Worm (Caenorhabditis elegans) whole organism, late embryonic: Measurements from ENCODE around the gene C01G6.9.

Experiments
- C38D4.7 ChIP-seq: fragments of 200-800 bp; sonication (Bioruptor generic); optimal IDR thresholded peaks from 2 replicates; lab custom pipeline; 2018; ENCODE audit warnings: mild to moderate bottlenecking, missing genetic modification characterization, moderate library complexity, missing compliant biosample characterization
- F13H6.1 ChIP-seq: sonication (generic microtip); optimal IDR thresholded peaks from 2 replicates; lab custom pipeline; 2016; ENCODE audit warnings: missing genetic modification characterization, missing compliant biosample characterization
- K09A11.1 ChIP-seq: sonication (generic microtip); optimal IDR thresholded peaks from 2 replicates; lab custom pipeline; 2017; ENCODE audit warnings: antibody characterized with exemption, mild to moderate bottlenecking, missing genetic modification characterization, missing compliant biosample characterization; ENCODE audit not compliant: insufficient read depth
- T23F11.4 ChIP-seq: fragments of 200-800 bp; sonication (Bioruptor generic); optimal IDR thresholded peaks from 2 replicates; lab custom pipeline; 2018; ENCODE audit warnings: mild to moderate bottlenecking, missing genetic modification characterization, missing compliant biosample characterization
- ahr-1 ChIP-seq: sonication (generic microtip); optimal IDR thresholded peaks from 2 replicates; lab custom pipeline; 2016; ENCODE audit warnings: missing genetic modification characterization, missing compliant biosample characterization
- ama-1 ChIP-seq: fragments of 150-350 bp; optimal IDR thresholded peaks from 2 replicates; lab custom pipeline; 2014
- ceh-18 ChIP-seq: sonication (generic microtip); optimal IDR thresholded peaks from 2 replicates; lab custom pipeline; 2016; ENCODE audit warnings: missing genetic modification characterization, missing compliant biosample characterization
- ceh-19 ChIP-seq: fragments of 200-800 bp; sonication (Bioruptor generic); optimal IDR thresholded peaks from 2 replicates; lab custom pipeline; 2018; ENCODE audit warnings: mild to moderate bottlenecking, missing genetic modification characterization, missing compliant biosample characterization
- ceh-2 ChIP-seq: sonication (generic microtip); optimal IDR thresholded peaks from 2 replicates; lab custom pipeline; 2016; ENCODE audit warnings: missing genotype, missing genetic modification characterization, missing compliant biosample characterization
- ceh-22 ChIP-seq: sonication (generic microtip); optimal IDR thresholded peaks from 2 replicates; lab custom pipeline; 2017; ENCODE audit warnings: missing biosample characterization, missing genetic modification characterization
- ceh-24 ChIP-seq: sonication (generic microtip); optimal IDR thresholded peaks from 2 replicates; lab custom pipeline; 2016; ENCODE audit warnings: mild to moderate bottlenecking, missing genetic modification characterization, missing compliant biosample characterization
- ceh-30 ChIP-seq: fragments of 150-350 bp; optimal IDR thresholded peaks from 2 replicates; lab custom pipeline; 2014; ENCODE audit warnings: missing biosample characterization, missing genetic modification characterization
- ceh-34 ChIP-seq: sonication (generic microtip); optimal IDR thresholded peaks from 2 replicates; lab custom pipeline; 2016; ENCODE audit warnings: mild to moderate bottlenecking, missing genetic modification characterization, missing compliant biosample characterization
- ceh-45 ChIP-seq: fragments of 200-800 bp; sonication (Bioruptor generic); IDR thresholded peaks from 2 replicates; pipeline ENCODE4 v1.3.6; 2022; ENCODE audit warnings: missing genetic modification reagents, missing genetic modification characterization, missing compliant biosample characterization
- dmd-4 ChIP-seq: sonication (generic microtip); optimal IDR thresholded peaks from 2 replicates; lab custom pipeline; 2016; ENCODE audit warnings: borderline replicate concordance, missing genetic modification characterization, missing compliant biosample characterization
- dve-1 ChIP-seq: sonication (generic microtip); optimal IDR thresholded peaks from 2 replicates; lab custom pipeline; 2017; ENCODE audit warnings: antibody characterized with exemption, mild to moderate bottlenecking, missing genetic modification characterization, missing compliant biosample characterization
- elt-4 ChIP-seq: sonication (generic microtip); optimal IDR thresholded peaks from 2 replicates; lab custom pipeline; 2016; ENCODE audit warnings: missing genetic modification characterization, missing compliant biosample characterization
- ets-4 ChIP-seq: sonication (generic microtip); optimal IDR thresholded peaks from 2 replicates; lab custom pipeline; 2016; ENCODE audit warnings: missing genetic modification characterization, missing compliant biosample characterization
- eyg-1 ChIP-seq: sonication (generic microtip); optimal IDR thresholded peaks from 2 replicates; lab custom pipeline; 2016; ENCODE audit warnings: missing genotype, missing genetic modification characterization, missing compliant biosample characterization
- fkh-10 ChIP-seq: fragments of 150-350 bp; optimal IDR thresholded peaks from 2 replicates; lab custom pipeline; 2014; ENCODE audit warnings: missing biosample characterization, missing genetic modification reagents, missing genetic modification characterization
- fkh-6 ChIP-seq: sonication (generic microtip); optimal IDR thresholded peaks from 2 replicates; lab custom pipeline; 2016; ENCODE audit warnings: missing genetic modification characterization, missing compliant biosample characterization
- gmeb-2 ChIP-seq: sonication (generic microtip); optimal IDR thresholded peaks from 2 replicates; lab custom pipeline; 2016; ENCODE audit warnings: missing genetic modification characterization, inconsistent platforms, missing compliant biosample characterization
- hlh-15 ChIP-seq: sonication (generic microtip); optimal IDR thresholded peaks from 2 replicates; lab custom pipeline; 2016; ENCODE audit warnings: missing genetic modification characterization, missing compliant biosample characterization
- hlh-30 ChIP-seq: sonication (generic microtip); optimal IDR thresholded peaks from 2 replicates; lab custom pipeline; 2017; ENCODE audit warnings: antibody characterized with exemption, missing genetic modification characterization, missing compliant biosample characterization; ENCODE audit not compliant: insufficient read depth
- lin-11 ChIP-seq: fragments of 200-800 bp; sonication (Bioruptor generic); optimal IDR thresholded peaks from 2 replicates; lab custom pipeline; 2018; ENCODE audit warnings: mild to moderate bottlenecking, missing genetic modification characterization, missing compliant biosample characterization
- madf-2 ChIP-seq: sonication (generic microtip); optimal IDR thresholded peaks from 2 replicates; lab custom pipeline; 2017; ENCODE audit warnings: missing genetic modification characterization, missing compliant biosample characterization
- nfya-1 ChIP-seq: sonication (generic microtip); optimal IDR thresholded peaks from 2 replicates; lab custom pipeline; 2017; ENCODE audit warnings: missing genetic modification characterization, mild to moderate bottlenecking, missing compliant biosample characterization, antibody characterized with exemption, moderate library complexity
- nhr-11 ChIP-seq: fragments of 150-350 bp; optimal IDR thresholded peaks from 2 replicates; lab custom pipeline; 2014; ENCODE audit warnings: missing biosample characterization, missing genetic modification characterization
- pag-3 ChIP-seq: sonication (generic microtip); optimal IDR thresholded peaks from 2 replicates; lab custom pipeline; 2016; ENCODE audit warnings: missing compliant biosample characterization, missing genetic modification characterization, borderline replicate concordance
- pros-1 ChIP-seq: fragments of 150-350 bp; optimal IDR thresholded peaks from 2 replicates; lab custom pipeline; 2014; ENCODE audit warnings: missing biosample characterization, missing genetic modification reagents, missing genetic modification characterization
- sox-2 ChIP-seq: fragments of 200-800 bp; sonication (Bioruptor generic); IDR thresholded peaks from 2 replicates; pipeline ENCODE4 v1.3.6; 2022; ENCODE audit warnings: missing genetic modification reagents, missing genetic modification characterization, missing compliant biosample characterization
- syd-9 ChIP-seq: sonication (generic microtip); optimal IDR thresholded peaks from 2 replicates; lab custom pipeline; 2016; ENCODE audit warnings: mild to moderate bottlenecking, missing genetic modification characterization, moderate library complexity, missing compliant biosample characterization
- tbx-2 ChIP-seq: sonication (generic microtip); optimal IDR thresholded peaks from 2 replicates; lab custom pipeline; 2016; ENCODE audit warnings: missing genetic modification characterization, missing compliant biosample characterization
- tbx-7 ChIP-seq: sonication (generic microtip); optimal IDR thresholded peaks from 2 replicates; lab custom pipeline; 2016; ENCODE audit warnings: missing genotype, missing genetic modification characterization, missing compliant biosample characterization
- unc-3 ChIP-seq, 2 experiments: fragments of 200-800 bp in 1 of 2; sonication (Bioruptor generic) in 1 of 2; sonication (generic microtip) in 1 of 2; conservative IDR thresholded peaks in 1 of 2; optimal IDR thresholded peaks in 1 of 2; 2 replicates each; pipeline versions ENCODE4 v1.3.6 to Lab custom; 2016 to 2022; ENCODE audit warnings: missing compliant biosample characterization in 2 of 2, missing genetic modification characterization in 2 of 2, missing genetic modification reagents in 1 of 2
- unc-42 ChIP-seq: sonication (generic microtip); optimal IDR thresholded peaks from 2 replicates; lab custom pipeline; 2016; ENCODE audit warnings: missing genotype, missing genetic modification characterization, missing compliant biosample characterization
- zip-5 ChIP-seq: sonication (generic microtip); optimal IDR thresholded peaks from 2 replicates; lab custom pipeline; 2016; ENCODE audit warnings: missing genetic modification characterization, missing compliant biosample characterization

C01G6.9 gene

DNA sequence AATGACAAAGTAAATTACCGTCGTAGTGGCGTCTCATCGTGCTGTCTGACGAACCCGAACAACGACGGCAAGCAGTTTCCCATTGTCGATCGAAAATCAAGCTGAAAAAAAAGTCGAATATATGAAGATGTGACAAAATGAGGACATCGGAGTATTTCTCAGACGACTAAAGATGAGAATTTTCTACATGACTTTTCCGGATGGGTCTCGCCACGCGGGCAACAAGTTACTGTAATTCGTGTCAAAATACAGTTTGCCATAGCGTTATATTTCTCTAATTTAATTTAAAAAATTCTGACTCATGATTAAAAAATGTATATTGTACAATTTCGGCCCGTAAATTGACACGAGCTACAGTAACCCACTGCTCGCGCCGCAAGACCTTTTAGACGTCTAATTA lies 22.7 kb downstream of the C01G6.9 start, which contains the start of gene C01G6.4:
Gene C01G6.4, minus strand, starts transcription at position 101 of the 400 bp plus-strand sequence.
- no peak for TF ChIP-seq C38D4.7
- no peak for TF ChIP-seq dve-1 (tag; lab: Kevin White, UChicago)
- TF ChIP-seq ceh-24 (tag; lab: Kevin White, UChicago) = no peak
- no peak for TF ChIP-seq ceh-19 (GFP tag; lab: Kevin White, UChicago)
- no peak for TF ChIP-seq fkh-6 (tag; lab: Kevin White, UChicago)
- no peak for TF ChIP-seq ceh-45
- no peak for TF ChIP-seq ceh-2
- TF ChIP-seq ets-4 = no peak
- TF ChIP-seq F13H6.1 = no peak
- TF ChIP-seq unc-3 (GFP tag; conservative IDR thresholded peaks at IDR 0.05; lab: Robert Waterston, UW) = no peak
- TF ChIP-seq unc-3 (tag; optimal IDR thresholded peaks at IDR 0.05; lab: Kevin White, UChicago) = no peak
- TF ChIP-seq lin-11 (tag; lab: Kevin White, UChicago) = no peak
- TF ChIP-seq sox-2 (GFP tag; lab: Robert Waterston, UW) = no peak
- no peak for TF ChIP-seq ceh-22
- TF ChIP-seq pag-3 (tag; lab: Kevin White, UChicago) = no peak

DNA sequence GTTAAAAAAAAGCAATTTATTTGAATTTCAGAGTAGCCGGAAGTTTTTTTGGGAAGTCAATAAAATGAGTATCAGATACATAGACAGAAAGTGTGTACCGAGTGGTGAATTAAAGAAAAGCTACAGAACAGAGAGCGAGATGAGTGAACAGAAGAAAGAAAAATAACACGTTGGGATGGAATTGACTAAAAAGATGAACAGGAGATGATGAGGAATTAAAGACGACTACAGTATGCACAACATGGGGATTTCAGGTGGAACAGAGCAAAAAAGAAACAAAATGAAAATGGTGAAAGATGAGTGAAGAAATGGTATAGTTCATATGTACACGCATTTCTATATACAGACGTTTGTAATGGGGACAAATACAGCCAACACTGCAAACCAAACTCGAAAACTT lies 24.3 kb downstream of the C01G6.9 start:
- TF ChIP-seq ahr-1 (tag; lab: Kevin White, UChicago) (no peak), ama-1 (lab: Kevin White, UChicago) (no peak), ceh-24 (tag; lab: Kevin White, UChicago) (no peak)
- TF ChIP-seq, all 69 proteins: peak for 0

- TF ChIP-seq tbx-7 = no peak
- no peak for TF ChIP-seq eyg-1 (tag; lab: Kevin White, UChicago)
- no peak for TF ChIP-seq T23F11.4 (GFP tag; lab: Kevin White, UChicago)
- no peak for TF ChIP-seq hlh-30 (tag; lab: Kevin White, UChicago)
- TF ChIP-seq gmeb-2 (tag; lab: Kevin White, UChicago) = no peak
- no peak for TF ChIP-seq pag-3 (tag; lab: Kevin White, UChicago)
- TF ChIP-seq nfya-1 (tag; lab: Kevin White, UChicago) = no peak
- TF ChIP-seq ceh-18 = no peak
- no peak for TF ChIP-seq dmd-4 (tag; lab: Kevin White, UChicago)
- TF ChIP-seq lin-11 (tag; lab: Kevin White, UChicago) = no peak
- TF ChIP-seq hlh-15 (tag; lab: Kevin White, UChicago) = no peak
- TF ChIP-seq, all 69 proteins: peak for 0
Measured at ce11 chrII:9269588-9269987, 26.0 kb downstream of the C01G6.9 start, which contains the start of gene C01G6.3. Gene C01G6.3, plus strand, starts transcription at chrII:9269888.

ce11 chrII:9268983-9269382 lies 26.6 kb downstream of the C01G6.9 start:
- TF ChIP-seq pag-3 (tag; lab: Kevin White, UChicago) = no peak
- peak; percentile 45 for TF ChIP-seq tbx-2
- no peak for TF ChIP-seq nhr-11 (tag; lab: Kevin White, UChicago)
- TF ChIP-seq, all 69 proteins: peak for 1

- TF ChIP-seq ceh-34 (tag; lab: Kevin White, UChicago) (no peak), fkh-10 (GFP tag; lab: Kevin White, UChicago) (no peak), eyg-1 (tag; lab: Kevin White, UChicago) (no peak), unc-3 (GFP tag; conservative IDR thresholded peaks at IDR 0.05; lab: Robert Waterston, UW) (no peak), unc-3 (tag; optimal IDR thresholded peaks at IDR 0.05; lab: Kevin White, UChicago) (no peak), gmeb-2 (tag; lab: Kevin White, UChicago) (no peak), K09A11.1 (tag; lab: Kevin White, UChicago) (no peak), dmd-4 (tag; lab: Kevin White, UChicago) (no peak), madf-2 (no peak), zip-5 (tag; lab: Kevin White, UChicago) (no peak), elt-4 (no peak), unc-42 (no peak), pros-1 (tag; lab: Kevin White, UChicago) (no peak), syd-9 (no peak), ceh-30 (tag; lab: Kevin White, UChicago) (no peak)
Measured at ce11 chrII:9266755-9267154, 28.9 kb downstream of the C01G6.9 start, which contains the start of gene C01G6.2. Gene C01G6.2, plus strand, starts transcription at chrII:9267055.
